Fruit fly (Drosophila melanogaster): ENCODE measurements around the gene CG31735.

Gene CG31735

dm6 chr2L:15908086-15908485 lies 12.8 kb downstream of the CG31735 start:
- TF ChIP-seq EcR (GFP tag; optimal IDR thresholded peaks at IDR 0.05): no peak
- no peak for TF ChIP-seq usp (GFP tag; optimal IDR thresholded peaks at IDR 0.05)
- no peak for TF ChIP-seq CG8478 (optimal IDR thresholded peaks at IDR 0.05)
- TF ChIP-seq Dll (optimal IDR thresholded peaks at IDR 0.05): no peak
- TF ChIP-seq psq (optimal IDR thresholded peaks at IDR 0.05): no peak
- TF ChIP-seq pan (optimal IDR thresholded peaks at IDR 0.05): no peak

dm6 chr2L:15908496-15909276 lies 13.4 kb downstream of the CG31735 start:
- no peak for TF ChIP-seq usp (GFP tag; optimal IDR thresholded peaks at IDR 0.05)
- peak; percentile 78 to 91 for TF ChIP-seq EcR (GFP tag; optimal IDR thresholded peaks at IDR 0.05)

dm6 chr2L:15909277-15909674 lies 14.0 kb downstream of the CG31735 start:
- TF ChIP-seq CG8478 (optimal IDR thresholded peaks at IDR 0.05) (no peak), psq (optimal IDR thresholded peaks at IDR 0.05) (no peak), Dll (optimal IDR thresholded peaks at IDR 0.05) (no peak), usp (GFP tag; optimal IDR thresholded peaks at IDR 0.05) (no peak), EcR (GFP tag; optimal IDR thresholded peaks at IDR 0.05) (no peak), pan (optimal IDR thresholded peaks at IDR 0.05) (no peak)

- TF ChIP-seq pan (optimal IDR thresholded peaks at IDR 0.05): no peak
- TF ChIP-seq CG8478 (optimal IDR thresholded peaks at IDR 0.05): no peak
- TF ChIP-seq psq (optimal IDR thresholded peaks at IDR 0.05): no peak
- no peak for TF ChIP-seq usp (GFP tag; optimal IDR thresholded peaks at IDR 0.05)
- TF ChIP-seq Dll (optimal IDR thresholded peaks at IDR 0.05): no peak
- no peak for TF ChIP-seq EcR (GFP tag; optimal IDR thresholded peaks at IDR 0.05)
Observed at dm6 chr2L:15909826-15910225, 14.6 kb downstream of the CG31735 start.

dm6 chr2L:15910937-15911590 lies 15.8 kb downstream of the CG31735 start:
- TF ChIP-seq EcR (GFP tag; optimal IDR thresholded peaks at IDR 0.05): no peak
- TF ChIP-seq Dll (optimal IDR thresholded peaks at IDR 0.05): no peak
- no peak for TF ChIP-seq psq (optimal IDR thresholded peaks at IDR 0.05)
- no peak for TF ChIP-seq pan (optimal IDR thresholded peaks at IDR 0.05)
- TF ChIP-seq CG8478 (optimal IDR thresholded peaks at IDR 0.05): no peak
- no peak for TF ChIP-seq usp (GFP tag; optimal IDR thresholded peaks at IDR 0.05)

- TF ChIP-seq EcR (GFP tag; optimal IDR thresholded peaks at IDR 0.05): peak; percentile 96 to 100
- no peak for TF ChIP-seq usp (GFP tag; optimal IDR thresholded peaks at IDR 0.05)
- TF ChIP-seq Dll (optimal IDR thresholded peaks at IDR 0.05): peak; percentile 46
Observed at dm6 chr2L:15911591-15912007, 16.3 kb downstream of the CG31735 start.

- TF ChIP-seq usp (GFP tag; optimal IDR thresholded peaks at IDR 0.05) (no peak), CG8478 (optimal IDR thresholded peaks at IDR 0.05) (no peak), Dll (optimal IDR thresholded peaks at IDR 0.05) (no peak), psq (optimal IDR thresholded peaks at IDR 0.05) (no peak), EcR (GFP tag; optimal IDR thresholded peaks at IDR 0.05) (no peak), pan (optimal IDR thresholded peaks at IDR 0.05) (no peak)
Observed at dm6 chr2L:15912008-15912900, 17.0 kb downstream of the CG31735 start.

dm6 chr2L:15912901-15913673 lies 17.8 kb downstream of the CG31735 start:
- TF ChIP-seq Dll (optimal IDR thresholded peaks at IDR 0.05): no peak
- TF ChIP-seq EcR (GFP tag; optimal IDR thresholded peaks at IDR 0.05): peak in 1 of 2 experiments; percentile 20

- TF ChIP-seq EcR (GFP tag; optimal IDR thresholded peaks at IDR 0.05): no peak
- TF ChIP-seq pan (optimal IDR thresholded peaks at IDR 0.05): no peak
- no peak for TF ChIP-seq psq (optimal IDR thresholded peaks at IDR 0.05)
- no peak for TF ChIP-seq CG8478 (optimal IDR thresholded peaks at IDR 0.05)
- no peak for TF ChIP-seq usp (GFP tag; optimal IDR thresholded peaks at IDR 0.05)
- no peak for TF ChIP-seq Dll (optimal IDR thresholded peaks at IDR 0.05)
Observed at dm6 chr2L:15913674-15914037, 18.4 kb downstream of the CG31735 start.

- TF ChIP-seq Dll (optimal IDR thresholded peaks at IDR 0.05) (no peak), pan (optimal IDR thresholded peaks at IDR 0.05) (no peak), psq (optimal IDR thresholded peaks at IDR 0.05) (no peak), usp (GFP tag; optimal IDR thresholded peaks at IDR 0.05) (no peak), EcR (GFP tag; optimal IDR thresholded peaks at IDR 0.05) (no peak), CG8478 (optimal IDR thresholded peaks at IDR 0.05) (no peak)
Observed at dm6 chr2L:15916588-15916987, 21.3 kb downstream of the CG31735 start, which contains the start of gene CG13244. TSS of gene CG13244 (plus strand) at chr2L:15916888.

dm6 chr2L:15923095-15923494 lies 27.8 kb downstream of the CG31735 start, which contains the start of gene CG4793:
TSS of gene CG4793 (plus strand) at chr2L:15923395.
- TF ChIP-seq Dll (optimal IDR thresholded peaks at IDR 0.05) (no peak), psq (optimal IDR thresholded peaks at IDR 0.05) (no peak), pan (optimal IDR thresholded peaks at IDR 0.05) (peak; percentile 62)

Measured in whole organism.